Worm (Caenorhabditis elegans) whole organism, mixed stage, embryonic: ENCODE data around the gene C04E7.3.

ENCODE experiments used
- M03D4.4 ChIP-seq: sonication (generic microtip); optimal IDR thresholded peaks from 2 replicates; lab custom pipeline; 2017; ENCODE audit warnings: mild to moderate bottlenecking, missing genetic modification characterization, missing compliant biosample characterization
- bed-3 ChIP-seq: fragments of 200-800 bp; sonication (Bioruptor generic); optimal IDR thresholded peaks from 3 replicates; lab custom pipeline; 2018; ENCODE audit warnings: mild to moderate bottlenecking, missing genetic modification characterization, moderate library complexity, missing compliant biosample characterization
- ceh-39 ChIP-seq: fragments of 150-350 bp; optimal IDR thresholded peaks from 2 replicates; lab custom pipeline; 2014; ENCODE audit warnings: missing biosample characterization, missing genetic modification characterization
- ceh-43 ChIP-seq: fragments of 200-800 bp; sonication (Bioruptor generic); optimal IDR thresholded peaks from 2 replicates; lab custom pipeline; 2018; ENCODE audit warnings: mild to moderate bottlenecking, missing genetic modification characterization, moderate library complexity, missing compliant biosample characterization
- ceh-83 ChIP-seq: fragments of 200-800 bp; sonication (Bioruptor generic); optimal IDR thresholded peaks from 2 replicates; lab custom pipeline; 2018; ENCODE audit warnings: mild to moderate bottlenecking, missing genetic modification characterization, missing compliant biosample characterization
- ces-1 ChIP-seq: fragments of 150-350 bp; optimal IDR thresholded peaks from 2 replicates; lab custom pipeline; 2014; ENCODE audit warnings: missing biosample characterization, missing genetic modification reagents, missing genetic modification characterization
- cnd-1 ChIP-seq: fragments of 200-800 bp; sonication (Bioruptor generic); optimal IDR thresholded peaks from 2 replicates; lab custom pipeline; 2018; ENCODE audit warnings: mild to moderate bottlenecking, missing genetic modification characterization, missing compliant biosample characterization
- drap-1 ChIP-seq: fragments of 200-800 bp; sonication (Bioruptor generic); optimal IDR thresholded peaks from 3 replicates; lab custom pipeline; 2018; ENCODE audit warnings: mild to moderate bottlenecking, missing genetic modification characterization, missing compliant biosample characterization
- elt-1 ChIP-seq: sonication (generic microtip); optimal IDR thresholded peaks from 2 replicates; lab custom pipeline; 2017; ENCODE audit warnings: missing genetic modification characterization, mild to moderate bottlenecking, missing compliant biosample characterization, antibody characterized with exemption, moderate library complexity, borderline replicate concordance; ENCODE audit not compliant: insufficient read depth
- elt-3 ChIP-seq: fragments of 150-350 bp; optimal IDR thresholded peaks from 2 replicates; lab custom pipeline; 2014; ENCODE audit warnings: missing biosample characterization, missing genetic modification characterization
- hlh-1 ChIP-seq: fragments of 150-350 bp; optimal IDR thresholded peaks from 2 replicates; lab custom pipeline; 2014; ENCODE audit warnings: missing biosample characterization, missing genetic modification reagents, missing genetic modification characterization
- lin-13 ChIP-seq: fragments of 150-350 bp; optimal IDR thresholded peaks from 2 replicates; lab custom pipeline; 2014; ENCODE audit warnings: missing biosample characterization, missing genetic modification characterization
- lin-32 ChIP-seq: fragments of 200-800 bp; sonication (Bioruptor generic); optimal IDR thresholded peaks from 2 replicates; lab custom pipeline; 2018; ENCODE audit warnings: mild to moderate bottlenecking, missing genetic modification characterization, missing compliant biosample characterization
- lsy-2 ChIP-seq: fragments of 150-350 bp; optimal IDR thresholded peaks from 2 replicates; lab custom pipeline; 2014; ENCODE audit warnings: missing biosample characterization, missing genetic modification characterization
- mab-5 ChIP-seq: fragments of 150-350 bp; optimal IDR thresholded peaks from 2 replicates; lab custom pipeline; 2014; ENCODE audit warnings: missing biosample characterization, missing genetic modification characterization
- mep-1 ChIP-seq: fragments of 150-350 bp; optimal IDR thresholded peaks from 2 replicates; lab custom pipeline; 2017; ENCODE audit warnings: missing biosample characterization, missing genetic modification reagents, missing genetic modification characterization, inconsistent platforms
- mls-2 ChIP-seq: sonication (generic microtip); optimal IDR thresholded peaks from 2 replicates; lab custom pipeline; 2016; ENCODE audit warnings: mild to moderate bottlenecking, missing genetic modification characterization, moderate library complexity, missing compliant biosample characterization
- nhr-12 ChIP-seq: fragments of 150-350 bp; optimal IDR thresholded peaks from 2 replicates; lab custom pipeline; 2014; ENCODE audit warnings: missing biosample characterization, missing genetic modification characterization
- nhr-2 ChIP-seq: fragments of 150-350 bp; optimal IDR thresholded peaks from 2 replicates; lab custom pipeline; 2014; ENCODE audit warnings: missing biosample characterization, missing genetic modification characterization
- nhr-237 ChIP-seq: fragments of 150-350 bp; optimal IDR thresholded peaks from 2 replicates; lab custom pipeline; 2014; ENCODE audit warnings: missing biosample characterization, missing genetic modification characterization
- nhr-28 ChIP-seq: fragments of 150-350 bp; optimal IDR thresholded peaks from 2 replicates; lab custom pipeline; 2014; ENCODE audit warnings: missing biosample characterization, missing genetic modification characterization
- nhr-76 ChIP-seq: sonication (generic microtip); optimal IDR thresholded peaks from 2 replicates; lab custom pipeline; 2017; ENCODE audit warnings: missing biosample characterization, missing genetic modification characterization
- sem-2 ChIP-seq: fragments of 200-800 bp; sonication (Bioruptor generic); optimal IDR thresholded peaks from 2 replicates; lab custom pipeline; 2018; ENCODE audit warnings: mild to moderate bottlenecking, missing genetic modification characterization, missing compliant biosample characterization
- snpc-4 ChIP-seq: fragments of 150-350 bp; optimal IDR thresholded peaks from 2 replicates; lab custom pipeline; 2014; ENCODE audit warnings: missing biosample characterization, missing genetic modification characterization
- sptf-1 ChIP-seq: sonication (generic microtip); optimal IDR thresholded peaks from 2 replicates; lab custom pipeline; 2017; ENCODE audit warnings: mild to moderate bottlenecking, missing genetic modification characterization, moderate library complexity, missing compliant biosample characterization
- tbx-8 ChIP-seq: fragments of 200-800 bp; sonication (Bioruptor generic); optimal IDR thresholded peaks from 2 replicates; lab custom pipeline; 2018; ENCODE audit warnings: mild to moderate bottlenecking, missing genetic modification characterization, moderate library complexity, missing compliant biosample characterization
- unc-120 ChIP-seq: sonication (generic microtip); optimal IDR thresholded peaks from 2 replicates; lab custom pipeline; 2017; ENCODE audit warnings: missing genetic modification characterization, missing compliant biosample characterization; ENCODE audit not compliant: poor library complexity, severe bottlenecking
- unc-39 ChIP-seq: fragments of 150-350 bp; optimal IDR thresholded peaks from 2 replicates; lab custom pipeline; 2014; ENCODE audit warnings: missing biosample characterization, missing genetic modification characterization
- zip-8 ChIP-seq: fragments of 150-350 bp; optimal IDR thresholded peaks from 2 replicates; lab custom pipeline; 2014; ENCODE audit warnings: missing biosample characterization, missing genetic modification characterization
- ztf-11 ChIP-seq: fragments of 150-350 bp; optimal IDR thresholded peaks from 2 replicates; lab custom pipeline; 2014; ENCODE audit warnings: missing biosample characterization, missing genetic modification characterization

C04E7.3 gene

ce11 chrX:381029-381428 lies 34.0 kb upstream of the C04E7.3 start:
- TF ChIP-seq ces-1 (GFP tag; lab: Kevin White, UChicago): no peak
- no peak for TF ChIP-seq sptf-1 (tag; lab: Kevin White, UChicago)
- TF ChIP-seq M03D4.4: no peak
- TF ChIP-seq cnd-1 (tag; lab: Kevin White, UChicago): no peak
- TF ChIP-seq drap-1 (GFP tag; lab: Kevin White, UChicago): no peak
- TF ChIP-seq unc-39 (tag; lab: Kevin White, UChicago): no peak
- TF ChIP-seq mls-2 (tag; lab: Kevin White, UChicago): no peak
- TF ChIP-seq tbx-8 (GFP tag; lab: Kevin White, UChicago): no peak
- TF ChIP-seq bed-3: no peak
- no peak for TF ChIP-seq nhr-237 (tag; lab: Kevin White, UChicago)
- TF ChIP-seq elt-1 (tag; lab: Kevin White, UChicago): no peak
- no peak for TF ChIP-seq lsy-2
- TF ChIP-seq mep-1 (tag; lab: Kevin White, UChicago): no peak

ce11 chrX:380505-380904 lies 33.5 kb upstream of the C04E7.3 start, which contains the start of gene R04A9.3:
Gene R04A9.3, minus strand, starts transcription at chrX:380605.
- TF ChIP-seq nhr-237 (tag; lab: Kevin White, UChicago) (no peak), mls-2 (tag; lab: Kevin White, UChicago) (no peak), ces-1 (GFP tag; lab: Kevin White, UChicago) (no peak), tbx-8 (GFP tag; lab: Kevin White, UChicago) (no peak), ceh-83 (GFP tag; lab: Kevin White, UChicago) (no peak), sptf-1 (tag; lab: Kevin White, UChicago) (no peak), elt-3 (no peak), drap-1 (GFP tag; lab: Kevin White, UChicago) (no peak)

ce11 chrX:371761-372285 lies 24.8 kb upstream of the C04E7.3 start, which contains the start of gene nrde-3:
Gene nrde-3, plus strand, starts transcription at chrX:372235.
- TF ChIP-seq snpc-4 (tag; lab: Kevin White, UChicago) (no peak), mep-1 (tag; lab: Kevin White, UChicago) (no peak), hlh-1 (tag; lab: Kevin White, UChicago) (peak; percentile 48), ceh-83 (GFP tag; lab: Kevin White, UChicago) (no peak), nhr-2 (tag; lab: Kevin White, UChicago) (peak; percentile 54), elt-1 (tag; lab: Kevin White, UChicago) (peak; percentile 36), ceh-39 (tag; lab: Kevin White, UChicago) (peak; percentile 81), zip-8 (tag; lab: Kevin White, UChicago) (peak; percentile 61), nhr-28 (tag; lab: Kevin White, UChicago) (no peak)

ce11 chrX:369923-370322 lies 22.9 kb upstream of the C04E7.3 start:
- TF ChIP-seq ztf-11 (tag; lab: Kevin White, UChicago) (no peak), lin-13 (tag; lab: Kevin White, UChicago) (no peak), bed-3 (no peak), ceh-43 (no peak), sem-2 (GFP tag; lab: Kevin White, UChicago) (no peak), nhr-2 (tag; lab: Kevin White, UChicago) (peak; percentile 3), lsy-2 (no peak)

- TF ChIP-seq ces-1 (GFP tag; lab: Kevin White, UChicago) (no peak), bed-3 (no peak), ceh-43 (no peak), sem-2 (GFP tag; lab: Kevin White, UChicago) (no peak), unc-120 (no peak), drap-1 (GFP tag; lab: Kevin White, UChicago) (no peak), unc-39 (tag; lab: Kevin White, UChicago) (no peak), lin-13 (tag; lab: Kevin White, UChicago) (no peak), mab-5 (tag; lab: Kevin White, UChicago) (no peak)
These were observed 13.5 kb upstream of the C04E7.3 start, which contains the start of gene C04E7.5 for ce11 chrX:360479-360878. Gene C04E7.5, plus strand, starts transcription at chrX:360779.

- no peak for TF ChIP-seq bed-3
- TF ChIP-seq elt-1 (tag; lab: Kevin White, UChicago): no peak
- no peak for TF ChIP-seq nhr-237 (tag; lab: Kevin White, UChicago)
- TF ChIP-seq nhr-12 (tag; lab: Kevin White, UChicago): no peak
- no peak for TF ChIP-seq lin-32 (GFP tag; lab: Kevin White, UChicago)
- TF ChIP-seq hlh-1 (tag; lab: Kevin White, UChicago): no peak
- TF ChIP-seq ceh-83 (GFP tag; lab: Kevin White, UChicago): no peak
- no peak for TF ChIP-seq tbx-8 (GFP tag; lab: Kevin White, UChicago)
- no peak for TF ChIP-seq nhr-76 (tag; lab: Kevin White, UChicago)
These were observed 10.8 kb upstream of the C04E7.3 start, which contains the start of gene C04E7.1 for ce11 chrX:357792-358191. Gene C04E7.1, plus strand, starts transcription at chrX:358092.
